Fruit fly (Drosophila melanogaster) whole organism, wandering third instar larva: ENCODE measurements around the gene Aldh.

Experiments used
- Abd-B ChIP-seq: fragments of >200 bp; optimal IDR thresholded peaks from 2 replicates; lab custom pipeline; 2017; ENCODE audit warnings: missing biosample characterization, missing genetic modification characterization
- CG32264 ChIP-seq: fragments of 200-800 bp; sonication (Bioruptor generic); optimal IDR thresholded peaks from 2 replicates; lab custom pipeline; 2016; ENCODE audit warnings: missing biosample characterization, missing genetic modification characterization
- CG9705 ChIP-seq: fragments of 200-800 bp; sonication (Bioruptor generic); optimal IDR thresholded peaks from 2 replicates; lab custom pipeline; 2018; ENCODE audit warnings: missing biosample characterization, mild to moderate bottlenecking, missing genetic modification characterization
- CrebA ChIP-seq: fragments of 200-800 bp; sonication (Bioruptor generic); optimal IDR thresholded peaks from 2 replicates; lab custom pipeline; 2016; ENCODE audit warnings: missing biosample characterization, mild to moderate bottlenecking, missing genetic modification characterization, borderline replicate concordance
- Dfd ChIP-seq: fragments of >200 bp; optimal IDR thresholded peaks from 2 replicates; lab custom pipeline; 2017; ENCODE audit warnings: missing biosample characterization, missing genetic modification characterization
- Dif ChIP-seq: fragments of 200-275, 200-300 bp; sonication (Bioruptor generic); optimal IDR thresholded peaks from 2 replicates; lab custom pipeline; 2018; ENCODE audit warnings: missing biosample characterization, missing genetic modification characterization; ENCODE audit not compliant: partially characterized antibody
- GATAd ChIP-seq: sonication (Bioruptor generic); optimal IDR thresholded peaks from 2 replicates; lab custom pipeline; 2016; ENCODE audit warnings: missing biosample characterization, missing genetic modification characterization
- HLH106 ChIP-seq: fragments of 200-800 bp; optimal IDR thresholded peaks from 3 replicates; lab custom pipeline; 2019; ENCODE audit warnings: missing biosample characterization, mild to moderate bottlenecking, missing genetic modification characterization, moderate library complexity
- Hnf4 ChIP-seq: fragments of 200-800 bp; sonication (Bioruptor generic); optimal IDR thresholded peaks from 2 replicates; lab custom pipeline; 2016; ENCODE audit warnings: missing biosample characterization, mild to moderate bottlenecking, missing genetic modification characterization
- Hr78 ChIP-seq: fragments of >200 bp; optimal IDR thresholded peaks from 2 replicates; lab custom pipeline; 2017; ENCODE audit warnings: missing biosample characterization, missing genetic modification characterization
- Hr83 ChIP-seq: fragments of 200-300 bp; sonication (Bioruptor generic); optimal IDR thresholded peaks from 2 replicates; lab custom pipeline; 2016; ENCODE audit warnings: missing biosample characterization, mild to moderate bottlenecking, missing genetic modification characterization, moderate library complexity; ENCODE audit not compliant: poor library complexity, severe bottlenecking
- Jra ChIP-seq: sonication (Bioruptor generic); optimal IDR thresholded peaks from 2 replicates; lab custom pipeline; 2016; ENCODE audit warnings: missing biosample characterization, missing genetic modification characterization
- Mio ChIP-seq: sonication (Bioruptor generic); optimal IDR thresholded peaks from 2 replicates; lab custom pipeline; 2016; ENCODE audit warnings: missing biosample characterization, missing genetic modification characterization
- Myc ChIP-seq: fragments of >200 bp; optimal IDR thresholded peaks from 2 replicates; lab custom pipeline; 2017
- N ChIP-seq: fragments of >200 bp; optimal IDR thresholded peaks from 2 replicates; lab custom pipeline; 2018; ENCODE audit warnings: missing biosample characterization, missing external identifiers, missing genetic modification characterization
- OdsH ChIP-seq: fragments of 200-800 bp; sonication (Bioruptor generic); optimal IDR thresholded peaks from 2 replicates; lab custom pipeline; 2016; ENCODE audit warnings: missing biosample characterization, mild to moderate bottlenecking, missing genetic modification characterization
- Rel ChIP-seq, 2 experiments: fragments of 200-800 bp; sonication (Bioruptor generic) in 1 of 2; optimal IDR thresholded peaks; 2 replicates in 1 of 2; 3 replicates in 1 of 2; lab custom pipeline; 2016 to 2019; ENCODE audit warnings: mild to moderate bottlenecking in 2 of 2, missing biosample characterization in 2 of 2, missing genetic modification characterization in 2 of 2, moderate library complexity in 1 of 2
- Sp1 ChIP-seq: fragments of 200-800 bp; sonication (Bioruptor generic); optimal IDR thresholded peaks from 3 replicates; lab custom pipeline; 2019; ENCODE audit warnings: missing biosample characterization, mild to moderate bottlenecking, missing genetic modification characterization, moderate library complexity
- Vsx2 ChIP-seq: fragments of 200-300, 225-300 bp; sonication (Bioruptor generic); optimal IDR thresholded peaks from 2 replicates; lab custom pipeline; 2018; ENCODE audit warnings: missing biosample characterization, missing genetic modification characterization; ENCODE audit not compliant: partially characterized antibody
- br ChIP-seq: fragments of 200-800 bp; sonication (Bioruptor generic); optimal IDR thresholded peaks from 2 replicates; lab custom pipeline; 2016; ENCODE audit warnings: missing biosample characterization, missing genetic modification characterization
- brk ChIP-seq: fragments of 200-800 bp; sonication (Bioruptor generic); optimal IDR thresholded peaks from 2 replicates; lab custom pipeline; 2016; ENCODE audit warnings: missing biosample characterization, mild to moderate bottlenecking, missing genetic modification characterization
- dl ChIP-seq, 2 experiments: fragments of 175-275, 200-275 bp in 1 of 2; fragments of 200-275 bp in 1 of 2; sonication (Bioruptor generic); optimal IDR thresholded peaks; lab custom pipeline; 2018; ENCODE audit warnings: mild to moderate bottlenecking in 2 of 2, missing biosample characterization in 2 of 2, missing genetic modification characterization in 2 of 2, moderate library complexity in 2 of 2; ENCODE audit not compliant: partially characterized antibody in 2 of 2, insufficient read depth in 1 of 2
- dmrt93B ChIP-seq: fragments of 200-800 bp; sonication (Bioruptor generic); optimal IDR thresholded peaks from 2 replicates; lab custom pipeline; 2018; ENCODE audit warnings: missing biosample characterization, mild to moderate bottlenecking, missing genetic modification characterization
- dsf ChIP-seq: sonication (Bioruptor generic); optimal IDR thresholded peaks from 2 replicates; lab custom pipeline; 2016; ENCODE audit warnings: missing biosample characterization, missing genetic modification characterization, borderline replicate concordance
- ey ChIP-seq: fragments of 200-800 bp; sonication (Bioruptor generic); optimal IDR thresholded peaks from 2 replicates; lab custom pipeline; 2016; ENCODE audit warnings: missing biosample characterization, missing genetic modification characterization
- foxo ChIP-seq, 2 experiments: fragments of 200-800 bp; sonication (Bioruptor generic); optimal IDR thresholded peaks; 2 replicates in 1 of 2; 3 replicates in 1 of 2; lab custom pipeline; 2016 to 2017; ENCODE audit warnings: missing biosample characterization in 2 of 2, missing genetic modification characterization in 2 of 2
- fru ChIP-seq: fragments of 200-800 bp; sonication (Bioruptor generic); optimal IDR thresholded peaks from 3 replicates; lab custom pipeline; 2016; ENCODE audit warnings: missing biosample characterization, mild to moderate bottlenecking, missing genetic modification characterization
- h ChIP-seq: fragments of 200-800 bp; sonication (Bioruptor generic); optimal IDR thresholded peaks from 3 replicates; lab custom pipeline; 2016; ENCODE audit warnings: missing biosample characterization, mild to moderate bottlenecking, missing genetic modification characterization
- jim ChIP-seq: fragments of 175-275, 200-325 bp; sonication (Bioruptor generic); optimal IDR thresholded peaks from 2 replicates; lab custom pipeline; 2016; ENCODE audit warnings: missing biosample characterization, mild to moderate bottlenecking, missing genetic modification characterization
- lola ChIP-seq: fragments of >200 bp; optimal IDR thresholded peaks from 2 replicates; lab custom pipeline; 2017; ENCODE audit warnings: missing biosample characterization, missing genetic modification characterization
- pan ChIP-seq: fragments of >200 bp; optimal IDR thresholded peaks from 2 replicates; lab custom pipeline; 2017
- psq ChIP-seq: fragments of 200-800 bp; sonication (Bioruptor generic); optimal IDR thresholded peaks from 3 replicates; lab custom pipeline; 2017; ENCODE audit warnings: missing biosample characterization, mild to moderate bottlenecking, missing genetic modification characterization, moderate library complexity
- rgr ChIP-seq: fragments of 200-800 bp; sonication (Bioruptor generic); optimal IDR thresholded peaks from 3 replicates; lab custom pipeline; 2016; ENCODE audit warnings: missing biosample characterization, mild to moderate bottlenecking, missing genetic modification characterization
- sage ChIP-seq: fragments of 200-800 bp; sonication (Bioruptor generic); optimal IDR thresholded peaks from 2 replicates; lab custom pipeline; 2016; ENCODE audit warnings: missing biosample characterization, mild to moderate bottlenecking, missing genetic modification characterization
- sv ChIP-seq: fragments of 200-800 bp; sonication (Bioruptor generic); optimal IDR thresholded peaks from 3 replicates; lab custom pipeline; 2016; ENCODE audit warnings: missing biosample characterization, missing genetic modification characterization
- tai ChIP-seq: sonication (Bioruptor generic); optimal IDR thresholded peaks from 2 replicates; lab custom pipeline; 2016; ENCODE audit warnings: missing biosample characterization, missing genetic modification characterization
- usp ChIP-seq: fragments of >200 bp; optimal IDR thresholded peaks from 2 replicates; lab custom pipeline; 2017; ENCODE audit warnings: missing biosample characterization, missing genetic modification characterization
- woc ChIP-seq: sonication (Bioruptor generic); optimal IDR thresholded peaks from 2 replicates; lab custom pipeline; 2016; ENCODE audit warnings: missing biosample characterization, mild to moderate bottlenecking, missing genetic modification characterization

Aldh gene

dm6 chr2L:9430992-9431602, 43.9 kb downstream of the Aldh start, which contains the start of the genes FucTB and scat:
Gene FucTB, minus strand, starts transcription at chr2L:9431052.
Gene scat, plus strand, starts transcription at chr2L:9431405.
- TF ChIP-seq usp (GFP tag; lab: Kevin White, UChicago) (no peak), Hr83 (peak; percentile 42), OdsH (GFP tag; lab: Kevin White, UChicago) (peak; percentile 78), dl (GFP tag; optimal IDR thresholded peaks at IDR 0.05; lab: Kevin White, UChicago; ENCODE audit: insufficient read depth in 1 of 2, partially characterized antibody in 2 of 2) (peak; percentile 64 to 65), Abd-B (GFP tag; lab: Kevin White, UChicago) (no peak), Mio (GFP tag; lab: Kevin White, UChicago) (no peak), rgr (GFP tag; lab: Kevin White, UChicago) (peak; percentile 84), fru (GFP tag; lab: Kevin White, UChicago) (peak; percentile 72), h (GFP tag; lab: Kevin White, UChicago) (peak; percentile 77), Rel (GFP tag; optimal IDR thresholded peaks at IDR 0.05; lab: Kevin White, UChicago) (no peak), Rel (tag; optimal IDR thresholded peaks at IDR 0.05; lab: Kevin White, UChicago) (peak; percentile 49), CrebA (GFP tag; lab: Kevin White, UChicago) (no peak), Hnf4 (GFP tag; lab: Kevin White, UChicago) (peak; percentile 75), sv (GFP tag; lab: Kevin White, UChicago) (peak; percentile 84), pan (no peak), Sp1 (GFP tag; lab: Kevin White, UChicago) (peak; percentile 84), Dif (peak; percentile 94), Hr78 (GFP tag; lab: Kevin White, UChicago) (no peak), N (GFP tag; lab: Kevin White, UChicago) (no peak), CG32264 (GFP tag; lab: Kevin White, UChicago) (no peak), sage (GFP tag; lab: Kevin White, UChicago) (peak; percentile 0), dsf (GFP tag; lab: Kevin White, UChicago) (peak; percentile 25), Myc (lab: Kevin White, UChicago) (no peak), GATAd (GFP tag; lab: Kevin White, UChicago) (peak; percentile 28), jim (GFP tag; lab: Kevin White, UChicago) (no peak), Jra (GFP tag; lab: Kevin White, UChicago) (peak; percentile 39), tai (GFP tag; lab: Kevin White, UChicago) (peak; percentile 76), woc (peak; percentile 51), brk (GFP tag; lab: Kevin White, UChicago) (peak; percentile 77), Dfd (GFP tag; lab: Kevin White, UChicago) (no peak), CG9705 (GFP tag; lab: Kevin White, UChicago) (peak; percentile 78), foxo (GFP tag; optimal IDR thresholded peaks at IDR 0.05; lab: Kevin White, UChicago) (peak in 1 of 2 experiments; percentile 89), dmrt93B (GFP tag; lab: Kevin White, UChicago) (peak; percentile 93), ey (GFP tag; lab: Kevin White, UChicago) (peak; percentile 42), lola (GFP tag; lab: Kevin White, UChicago) (no peak), HLH106 (tag; lab: Kevin White, UChicago) (peak; percentile 92), Vsx2 (GFP tag; lab: Kevin White, UChicago) (peak; percentile 98), br (GFP tag; lab: Kevin White, UChicago) (peak; percentile 67), psq (peak; percentile 84)

dm6 chr2L:9435099-9435498, 47.9 kb downstream of the Aldh start, which contains the start of gene CG3769:
Gene CG3769, plus strand, starts transcription at chr2L:9435399.
- no peak for TF ChIP-seq lola (GFP tag; lab: Kevin White, UChicago)
- no peak for TF ChIP-seq Mio (GFP tag; lab: Kevin White, UChicago)
- TF ChIP-seq dsf (GFP tag; lab: Kevin White, UChicago), result no peak
- TF ChIP-seq OdsH (GFP tag; lab: Kevin White, UChicago), result no peak
- no peak for TF ChIP-seq br (GFP tag; lab: Kevin White, UChicago)
- TF ChIP-seq Abd-B (GFP tag; lab: Kevin White, UChicago), result no peak
- no peak for TF ChIP-seq Jra (GFP tag; lab: Kevin White, UChicago)
- TF ChIP-seq rgr (GFP tag; lab: Kevin White, UChicago), result no peak
- TF ChIP-seq sv (GFP tag; lab: Kevin White, UChicago), result no peak
- TF ChIP-seq pan, result no peak
- TF ChIP-seq h (GFP tag; lab: Kevin White, UChicago), result no peak
- no peak for TF ChIP-seq dmrt93B (GFP tag; lab: Kevin White, UChicago)
- no peak for TF ChIP-seq CG9705 (GFP tag; lab: Kevin White, UChicago)
